Worm (Caenorhabditis elegans) whole organism, L4 larva: Measurements from ENCODE around the gene C18D4.4.
A peak's percentile ranks its signal among the peaks of the same experiment; 100 is the strongest.

ENCODE experiments used
- D1046.2 ChIP-seq: fragments of 200-800 bp; sonication (Bioruptor generic); IDR thresholded peaks from 2 replicates; pipeline ENCODE4 v1.3.6; 2022; ENCODE audit warnings: missing genetic modification characterization, missing compliant biosample characterization
- F37D6.2 ChIP-seq: sonication (generic microtip); optimal IDR thresholded peaks from 2 replicates; lab custom pipeline; 2016; ENCODE audit warnings: mild to moderate bottlenecking, missing genetic modification characterization, missing compliant biosample characterization
- F49E8.2 ChIP-seq: sonication (generic microtip); optimal IDR thresholded peaks from 2 replicates; lab custom pipeline; 2016; ENCODE audit warnings: missing compliant biosample characterization, mild to moderate bottlenecking, missing genetic modification characterization, borderline replicate concordance
- T20F7.1 ChIP-seq: fragments of 200-800 bp; sonication (Bioruptor generic); optimal IDR thresholded peaks from 2 replicates; lab custom pipeline; 2018; ENCODE audit warnings: mild to moderate bottlenecking, missing genetic modification characterization, missing compliant biosample characterization
- ZK337.2 ChIP-seq: fragments of 200-800 bp; sonication (Bioruptor generic); IDR thresholded peaks from 2 replicates; pipeline ENCODE4 v1.3.6; 2022; ENCODE audit warnings: missing genetic modification reagents, missing genetic modification characterization, missing compliant biosample characterization
- ZK546.5 ChIP-seq, 2 experiments: sonication (generic microtip); optimal IDR thresholded peaks; 2 replicates each; lab custom pipeline; 2017; ENCODE audit warnings: missing biosample characterization in 2 of 2, missing genetic modification characterization in 2 of 2
- aha-1 ChIP-seq: fragments of 150-350 bp; peaks from one replicate; lab custom pipeline; 2014; ENCODE audit warnings: missing biosample characterization, missing genetic modification characterization
- arid-1 ChIP-seq: fragments of 200-800 bp; sonication (Bioruptor generic); conservative IDR thresholded peaks from 2 replicates; pipeline ENCODE4 v1.3.6; 2022; ENCODE audit warnings: missing genetic modification reagents, missing genetic modification characterization, missing compliant biosample characterization
- attf-4 ChIP-seq: sonication (generic microtip); optimal IDR thresholded peaks from 3 replicates; lab custom pipeline; 2017; ENCODE audit warnings: missing biosample characterization, missing genetic modification characterization
- ceh-20 ChIP-seq: fragments of 200-800 bp; sonication (Bioruptor generic); IDR thresholded peaks from 2 replicates; pipeline ENCODE4 v1.3.6; 2022; ENCODE audit warnings: missing genetic modification reagents, missing genetic modification characterization, missing compliant biosample characterization
- ceh-44 ChIP-seq: fragments of 200-800 bp; sonication (Bioruptor generic); IDR thresholded peaks from 2 replicates; pipeline ENCODE4 v1.3.6; 2022; ENCODE audit warnings: missing genetic modification reagents, missing genetic modification characterization, missing compliant biosample characterization
- ceh-82 ChIP-seq: sonication (generic microtip); optimal IDR thresholded peaks from 2 replicates; lab custom pipeline; 2017; ENCODE audit warnings: missing biosample characterization, missing genetic modification characterization
- ces-1 ChIP-seq: fragments of 150-350 bp; sonication (generic microtip); optimal IDR thresholded peaks from 4 replicates; lab custom pipeline; 2014; ENCODE audit warnings: missing biosample characterization, missing genetic modification reagents, missing genetic modification characterization
- cey-2 ChIP-seq: sonication (generic microtip); optimal IDR thresholded peaks from 3 replicates; lab custom pipeline; 2017; ENCODE audit warnings: missing genetic modification characterization, mild to moderate bottlenecking, missing compliant biosample characterization, antibody characterized with exemption, borderline replicate concordance; ENCODE audit not compliant: insufficient read depth
- daf-19 ChIP-seq: fragments of 200-800 bp; sonication (Bioruptor generic); conservative IDR thresholded peaks from 2 replicates; pipeline ENCODE4 v1.3.6; 2022; ENCODE audit warnings: missing genetic modification characterization, missing compliant biosample characterization
- daf-8 ChIP-seq: fragments of 200-800 bp; sonication (Bioruptor generic); IDR thresholded peaks from 2 replicates; pipeline ENCODE4 v1.3.6; 2022; ENCODE audit warnings: missing genetic modification characterization, missing compliant biosample characterization
- dmd-6 ChIP-seq: fragments of 200-800 bp; sonication (Bioruptor generic); IDR thresholded peaks from 2 replicates; pipeline ENCODE4 v1.3.6; 2022; ENCODE audit warnings: missing genetic modification reagents, missing genetic modification characterization, missing compliant biosample characterization
- dmd-8 ChIP-seq: fragments of 200-800 bp; sonication (Bioruptor generic); IDR thresholded peaks from 2 replicates; pipeline ENCODE4 v1.3.6; 2022; ENCODE audit warnings: missing genetic modification characterization, missing compliant biosample characterization
- dve-1 ChIP-seq: sonication (generic microtip); optimal IDR thresholded peaks from 2 replicates; lab custom pipeline; 2017; ENCODE audit warnings: antibody characterized with exemption, mild to moderate bottlenecking, missing genetic modification characterization, missing compliant biosample characterization; ENCODE audit not compliant: insufficient read depth
- egl-43 ChIP-seq: fragments of 200-800 bp; sonication (Bioruptor generic); IDR thresholded peaks from 2 replicates; pipeline ENCODE4 v1.3.6; 2022; ENCODE audit warnings: missing genetic modification reagents, missing genetic modification characterization, missing compliant biosample characterization
- hlh-30 ChIP-seq: sonication (generic microtip); optimal IDR thresholded peaks from 2 replicates; lab custom pipeline; 2017; ENCODE audit warnings: antibody characterized with exemption, mild to moderate bottlenecking, missing genetic modification characterization, missing compliant biosample characterization; ENCODE audit not compliant: insufficient read depth
- hmg-1.1 ChIP-seq: fragments of 200-800 bp; sonication (Bioruptor generic); IDR thresholded peaks from 2 replicates; pipeline ENCODE4 v1.3.6; 2022; ENCODE audit warnings: missing genetic modification reagents, missing genetic modification characterization, missing compliant biosample characterization
- lin-29 ChIP-seq: fragments of 200-800 bp; sonication (Bioruptor generic); IDR thresholded peaks from 2 replicates; pipeline ENCODE4 v1.3.6; 2022; ENCODE audit warnings: missing genetic modification reagents, missing genetic modification characterization, missing compliant biosample characterization
- lir-3 ChIP-seq: sonication (generic microtip); optimal IDR thresholded peaks from 2 replicates; lab custom pipeline; 2016; ENCODE audit warnings: mild to moderate bottlenecking, missing genetic modification characterization, missing compliant biosample characterization
- mdl-1 ChIP-seq, 2 experiments: fragments of 150-350 bp in 1 of 2; sonication (generic microtip) in 1 of 2; optimal IDR thresholded peaks; 2 replicates each; lab custom pipeline; 2014 to 2017; ENCODE audit warnings: missing biosample characterization in 2 of 2, missing genetic modification characterization in 2 of 2
- mdt-29 ChIP-seq: fragments of 200-800 bp; sonication (Bioruptor generic); IDR thresholded peaks from 2 replicates; pipeline ENCODE4 v1.3.6; 2022; ENCODE audit warnings: missing genetic modification reagents, missing genetic modification characterization, missing compliant biosample characterization
- mes-2 ChIP-seq: sonication (generic microtip); optimal IDR thresholded peaks from 2 replicates; lab custom pipeline; 2016; ENCODE audit warnings: missing genotype, mild to moderate bottlenecking, missing genetic modification characterization, missing compliant biosample characterization; ENCODE audit not compliant: poor library complexity, severe bottlenecking
- mxl-2 ChIP-seq: fragments of 200-800 bp; sonication (Bioruptor generic); conservative IDR thresholded peaks from 2 replicates; pipeline ENCODE4 v1.3.6; 2022; ENCODE audit warnings: missing genetic modification reagents, missing genetic modification characterization, missing compliant biosample characterization
- mxl-3 ChIP-seq: fragments of 200-800 bp; sonication (Bioruptor generic); optimal IDR thresholded peaks from 2 replicates; lab custom pipeline; 2018; ENCODE audit warnings: mild to moderate bottlenecking, missing genetic modification characterization, missing compliant biosample characterization
- nhr-48 ChIP-seq: sonication (generic microtip); optimal IDR thresholded peaks from 2 replicates; lab custom pipeline; 2016; ENCODE audit warnings: mild to moderate bottlenecking, missing genetic modification characterization, missing compliant biosample characterization
- php-3 ChIP-seq: fragments of 200-800 bp; sonication (Bioruptor generic); IDR thresholded peaks from 2 replicates; pipeline ENCODE4 v1.3.6; 2022; ENCODE audit warnings: missing genetic modification reagents, missing genetic modification characterization, missing compliant biosample characterization
- pqm-1 ChIP-seq: sonication (generic microtip); optimal IDR thresholded peaks from 2 replicates; lab custom pipeline; 2017; ENCODE audit warnings: missing biosample characterization, missing genetic modification characterization
- saeg-2 ChIP-seq: fragments of 200-800 bp; sonication (Bioruptor generic); IDR thresholded peaks from 2 replicates; pipeline ENCODE4 v1.3.6; 2022; ENCODE audit warnings: missing genetic modification reagents, missing genetic modification characterization, missing compliant biosample characterization
- sdz-12 ChIP-seq: fragments of 200-800 bp; sonication (Bioruptor generic); optimal IDR thresholded peaks from 2 replicates; lab custom pipeline; 2018; ENCODE audit warnings: mild to moderate bottlenecking, missing genetic modification characterization, missing compliant biosample characterization
- set-16 ChIP-seq: fragments of 200-800 bp; sonication (Bioruptor generic); IDR thresholded peaks from 2 replicates; pipeline ENCODE4 v1.3.6; 2022; ENCODE audit warnings: missing genetic modification reagents, missing genetic modification characterization, missing compliant biosample characterization
- spr-3 ChIP-seq: fragments of 200-800 bp; sonication (Bioruptor generic); optimal IDR thresholded peaks from 2 replicates; lab custom pipeline; 2018; ENCODE audit warnings: mild to moderate bottlenecking, missing genetic modification characterization, missing compliant biosample characterization
- unc-39 ChIP-seq: sonication (generic microtip); optimal IDR thresholded peaks from 2 replicates; lab custom pipeline; 2017; ENCODE audit warnings: missing biosample characterization, missing genetic modification characterization
- zfp-2 ChIP-seq: sonication (generic microtip); optimal IDR thresholded peaks from 2 replicates; lab custom pipeline; 2016; ENCODE audit warnings: mild to moderate bottlenecking, missing genetic modification characterization, missing compliant biosample characterization
- ztf-7 ChIP-seq: fragments of 150-350 bp; optimal IDR thresholded peaks from 2 replicates; lab custom pipeline; 2014; ENCODE audit warnings: missing biosample characterization, missing genetic modification characterization

The C18D4.4 gene

DNA sequence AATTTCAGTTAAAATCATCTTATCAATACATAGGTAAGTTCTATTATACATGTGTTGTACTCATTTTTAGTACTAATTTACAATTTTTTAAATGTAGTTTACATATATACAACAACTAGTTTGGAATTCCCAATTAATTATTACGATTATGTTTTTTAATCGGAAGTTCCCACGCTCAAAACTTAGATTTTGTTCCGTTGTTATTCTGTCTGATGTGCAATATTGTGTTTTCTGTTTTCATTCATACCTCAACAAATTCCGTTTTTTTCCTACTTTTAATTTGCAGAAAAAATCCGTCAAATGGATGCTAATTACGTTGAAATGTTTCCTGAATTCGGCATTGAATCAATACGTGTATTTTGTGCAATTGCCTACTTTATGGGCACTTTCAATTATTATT lies 25.0 kb downstream of the C18D4.4 start, which contains the start of gene srw-31:
TSS of gene srw-31 (plus strand) at position 301 of the 400 bp plus-strand sequence.
- TF ChIP-seq F37D6.2 (tag; lab: Kevin White, UChicago) (no peak), mxl-2 (GFP tag; lab: Robert Waterston, UW) (no peak), daf-8 (GFP tag; lab: Robert Waterston, UW) (no peak), ces-1 (GFP tag; lab: Kevin White, UChicago) (no peak)

DNA sequence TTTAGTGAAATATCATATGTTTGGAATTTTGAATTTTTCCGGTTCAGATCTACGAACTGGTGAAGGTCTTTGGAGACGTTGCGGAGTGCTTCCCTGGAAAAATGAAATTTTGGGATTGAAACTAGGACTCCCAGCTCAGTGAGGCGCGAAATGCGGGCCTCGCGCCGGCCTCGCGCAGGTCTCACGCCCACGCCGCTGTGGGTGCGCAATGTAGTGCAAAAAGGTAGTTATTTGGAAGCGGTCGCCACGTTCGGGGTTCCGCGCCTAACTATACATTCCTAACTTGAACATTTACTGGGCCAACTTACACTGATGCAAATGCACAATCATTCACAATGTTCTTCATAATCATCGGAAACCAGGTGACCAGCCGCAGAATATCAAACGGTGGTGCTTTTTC lies 31.3 kb downstream of the C18D4.4 start:
- TF ChIP-seq ceh-44 = 0 out of 2 replicates have a peak, but pooled peaks have one; percentile 25
- TF ChIP-seq set-16 (GFP tag; lab: Robert Waterston, UW) = peak; percentile 65
- no peak for TF ChIP-seq ztf-7
- no peak for TF ChIP-seq cey-2
- no peak for TF ChIP-seq dmd-8 (GFP tag; lab: Robert Waterston, UW)

DNA sequence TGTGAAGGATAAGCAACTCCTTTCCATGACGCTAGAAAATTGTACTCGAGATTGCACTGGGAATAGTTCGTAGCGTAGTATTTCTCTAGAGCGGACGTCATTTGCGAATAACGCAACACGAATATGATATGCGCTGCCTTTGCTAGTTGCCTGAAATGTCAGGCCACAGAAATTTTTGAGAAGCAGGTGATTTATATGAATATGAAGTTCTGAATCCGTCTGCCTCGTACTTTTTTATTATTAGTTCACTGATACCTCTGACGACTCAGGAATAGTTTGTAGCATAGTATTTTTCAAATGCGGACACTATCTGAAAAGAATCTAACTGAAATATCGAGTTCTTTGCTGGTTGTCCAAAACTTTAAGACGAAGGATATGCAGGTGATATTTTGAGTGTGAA lies 35.2 kb downstream of the C18D4.4 start, which contains the start of gene srh-118:
TSS of gene srh-118 (minus strand) at position 101 of the 400 bp plus-strand sequence.
- TF ChIP-seq F37D6.2 (tag; lab: Kevin White, UChicago) = no peak
- TF ChIP-seq pqm-1 = no peak
- TF ChIP-seq mxl-2 (GFP tag; lab: Robert Waterston, UW) = no peak
- TF ChIP-seq saeg-2 = no peak
- TF ChIP-seq daf-19 (GFP tag; lab: Robert Waterston, UW) = no peak
- no peak for TF ChIP-seq T20F7.1 (GFP tag; lab: Kevin White, UChicago)
- no peak for TF ChIP-seq cey-2
- TF ChIP-seq lir-3 (tag; lab: Kevin White, UChicago) = no peak
- no peak for TF ChIP-seq spr-3 (GFP tag; lab: Kevin White, UChicago)
- TF ChIP-seq nhr-48 = no peak
- no peak for TF ChIP-seq ZK337.2 (GFP tag; lab: Robert Waterston, UW)
- TF ChIP-seq arid-1 = no peak
- TF ChIP-seq hmg-1.1 (GFP tag; lab: Robert Waterston, UW) = no peak
- no peak for TF ChIP-seq hlh-30 (tag; lab: Kevin White, UChicago)
- TF ChIP-seq ztf-7 = no peak
- no peak for TF ChIP-seq mdt-29
- no peak for TF ChIP-seq ZK546.5 (tag; optimal IDR thresholded peaks at IDR 0.05; lab: Kevin White, UChicago)
- TF ChIP-seq aha-1 (tag; lab: Kevin White, UChicago) = no peak

DNA sequence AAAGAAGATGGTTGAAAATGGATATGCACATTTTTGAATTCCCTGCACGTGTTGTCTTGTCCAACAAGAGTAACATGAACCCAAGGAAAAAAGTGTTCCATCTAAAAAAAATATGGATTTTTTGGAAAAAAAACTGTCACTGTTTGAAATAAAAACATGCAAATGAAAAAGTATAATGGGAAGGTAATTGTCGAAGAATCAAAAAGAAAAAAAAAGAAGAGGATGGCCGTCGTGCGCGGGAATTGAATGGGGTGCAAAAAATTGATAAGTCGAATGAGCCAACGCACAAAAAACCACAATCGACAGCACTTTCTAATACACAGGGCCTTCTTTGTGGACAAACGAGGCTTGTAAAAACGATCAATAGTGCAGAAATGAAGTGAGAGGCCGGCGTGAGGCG lies 37.6 kb downstream of the C18D4.4 start, which contains the start of gene fbxa-102:
TSS of gene fbxa-102 (minus strand) at position 101 of the 400 bp plus-strand sequence.
- no peak for TF ChIP-seq unc-39 (tag; lab: Kevin White, UChicago)
- no peak for TF ChIP-seq dve-1 (tag; lab: Kevin White, UChicago)

DNA sequence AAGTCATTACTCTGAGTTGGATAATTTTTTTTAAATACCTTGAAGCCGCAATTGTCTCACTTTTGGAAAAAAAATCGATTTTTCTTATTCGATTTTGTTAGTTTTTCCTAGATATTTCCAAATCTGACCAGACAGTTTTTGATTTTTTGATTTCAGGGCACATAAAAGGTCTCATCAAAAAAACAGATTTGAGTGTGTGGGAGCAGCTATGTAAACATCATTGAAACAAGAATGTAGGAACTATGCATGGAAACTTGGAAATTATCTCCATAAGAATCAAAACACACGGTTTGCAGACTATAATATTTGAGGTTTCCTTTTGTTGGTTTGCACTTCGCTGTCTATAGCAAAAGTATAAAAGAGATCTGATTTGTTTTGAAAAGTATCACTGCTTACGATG lies 45.3 kb downstream of the C18D4.4 start, which contains the start of gene scl-24:
TSS of gene scl-24 (plus strand) at position 301 of the 400 bp plus-strand sequence.
- TF ChIP-seq ceh-82 (tag; lab: Kevin White, UChicago) (no peak), aha-1 (tag; lab: Kevin White, UChicago) (peak; percentile 8), mdl-1 (tag; optimal IDR thresholded peaks at IDR 0.05; lab: Kevin White, UChicago) (no peak), egl-43 (no peak), F49E8.2 (tag; lab: Kevin White, UChicago) (no peak)

DNA sequence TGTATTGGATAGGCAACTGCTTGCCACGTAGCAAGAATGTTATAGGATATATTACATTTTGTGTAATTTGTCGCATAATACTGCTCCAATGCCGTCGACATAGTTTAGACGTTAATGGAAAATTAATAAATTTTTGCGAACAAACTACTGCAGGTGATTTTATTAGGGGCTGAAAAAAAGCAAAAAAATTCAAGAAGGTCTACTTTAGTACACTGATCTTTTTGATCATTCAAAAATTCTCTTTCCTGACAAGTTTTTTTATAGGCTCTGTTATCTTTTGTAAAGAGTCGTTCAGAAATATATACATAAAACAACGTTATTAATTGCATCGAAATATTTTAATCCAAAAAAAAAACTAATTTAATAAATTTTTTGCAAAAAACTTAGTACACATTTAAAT lies 46.2 kb downstream of the C18D4.4 start, which contains the start of gene srh-111:
TSS of gene srh-111 (minus strand) at position 101 of the 400 bp plus-strand sequence.
- TF ChIP-seq arid-1 (no peak), zfp-2 (tag; lab: Kevin White, UChicago) (no peak), attf-4 (tag; lab: Kevin White, UChicago) (no peak), mes-2 (tag; lab: Kevin White, UChicago) (no peak), sdz-12 (GFP tag; lab: Kevin White, UChicago) (no peak), dmd-6 (GFP tag; lab: Robert Waterston, UW) (no peak), D1046.2 (GFP tag; lab: Robert Waterston, UW) (no peak), F49E8.2 (tag; lab: Kevin White, UChicago) (no peak), dmd-8 (GFP tag; lab: Robert Waterston, UW) (no peak), php-3 (GFP tag; lab: Robert Waterston, UW) (no peak), mxl-3 (GFP tag; lab: Kevin White, UChicago) (no peak), set-16 (GFP tag; lab: Robert Waterston, UW) (no peak), lin-29 (GFP tag; lab: Robert Waterston, UW) (no peak), spr-3 (GFP tag; lab: Kevin White, UChicago) (no peak), ceh-20 (GFP tag; lab: Robert Waterston, UW) (no peak), cey-2 (no peak), ceh-82 (tag; lab: Kevin White, UChicago) (no peak)
